Worm (Caenorhabditis elegans) whole organism, L4 larva: ENCODE data around the gene pgm-2.
"Not testable (repeated sequence)": the region's sequence is repeated elsewhere in the genome, so short reads cannot be mapped to it uniquely, and the experiment has no call there.

Experiments used
- D1046.2 ChIP-seq: fragments of 200-800 bp; sonication (Bioruptor generic); IDR thresholded peaks from 2 replicates; pipeline ENCODE4 v1.3.6; 2022; ENCODE audit warnings: missing genetic modification characterization, missing compliant biosample characterization
- F10B5.3 ChIP-seq: sonication (generic microtip); optimal IDR thresholded peaks from 2 replicates; lab custom pipeline; 2016; ENCODE audit warnings: mild to moderate bottlenecking, missing genetic modification characterization, missing compliant biosample characterization
- F37D6.2 ChIP-seq: sonication (generic microtip); optimal IDR thresholded peaks from 2 replicates; lab custom pipeline; 2016; ENCODE audit warnings: mild to moderate bottlenecking, missing genetic modification characterization, missing compliant biosample characterization
- T26A8.4 ChIP-seq: fragments of 200-800 bp; sonication (Bioruptor generic); IDR thresholded peaks from 2 replicates; pipeline ENCODE4 v1.3.6; 2022; ENCODE audit warnings: missing genetic modification characterization, missing compliant biosample characterization
- Y48G9A.11 ChIP-seq: fragments of 200-800 bp; sonication (Bioruptor generic); IDR thresholded peaks from 2 replicates; pipeline ENCODE4 v1.3.6; 2022; ENCODE audit warnings: missing genetic modification reagents, missing genetic modification characterization, missing compliant biosample characterization
- ZK337.2 ChIP-seq: fragments of 200-800 bp; sonication (Bioruptor generic); IDR thresholded peaks from 2 replicates; pipeline ENCODE4 v1.3.6; 2022; ENCODE audit warnings: missing genetic modification reagents, missing genetic modification characterization, missing compliant biosample characterization
- arid-1 ChIP-seq: fragments of 200-800 bp; sonication (Bioruptor generic); conservative IDR thresholded peaks from 2 replicates; pipeline ENCODE4 v1.3.6; 2022; ENCODE audit warnings: missing genetic modification reagents, missing genetic modification characterization, missing compliant biosample characterization
- ceh-20 ChIP-seq: fragments of 200-800 bp; sonication (Bioruptor generic); IDR thresholded peaks from 2 replicates; pipeline ENCODE4 v1.3.6; 2022; ENCODE audit warnings: missing genetic modification reagents, missing genetic modification characterization, missing compliant biosample characterization
- ceh-62 ChIP-seq: sonication (generic microtip); optimal IDR thresholded peaks from 2 replicates; lab custom pipeline; 2017; ENCODE audit warnings: missing biosample characterization, missing genetic modification characterization
- ctbp-1 ChIP-seq: fragments of 200-800 bp; sonication (Bioruptor generic); IDR thresholded peaks from 2 replicates; pipeline ENCODE4 v1.3.6; 2022; ENCODE audit warnings: missing genetic modification reagents, missing genetic modification characterization, missing compliant biosample characterization
- daf-16 ChIP-seq, 3 experiments: sonication (generic microtip); optimal IDR thresholded peaks; 2 replicates each; lab custom pipeline; 2016 to 2017; ENCODE audit warnings: missing genetic modification characterization in 3 of 3, missing genetic modification reagents in 3 of 3, mild to moderate bottlenecking in 2 of 3, missing compliant biosample characterization in 2 of 3, missing biosample characterization in 1 of 3, moderate library complexity in 1 of 3
- dmd-6 ChIP-seq: fragments of 200-800 bp; sonication (Bioruptor generic); IDR thresholded peaks from 2 replicates; pipeline ENCODE4 v1.3.6; 2022; ENCODE audit warnings: missing genetic modification reagents, missing genetic modification characterization, missing compliant biosample characterization
- dmd-8 ChIP-seq: fragments of 200-800 bp; sonication (Bioruptor generic); IDR thresholded peaks from 2 replicates; pipeline ENCODE4 v1.3.6; 2022; ENCODE audit warnings: missing genetic modification characterization, missing compliant biosample characterization
- dpl-1 ChIP-seq: fragments of 150-350 bp; optimal IDR thresholded peaks from 2 replicates; lab custom pipeline; 2014; ENCODE audit warnings: missing biosample characterization, missing genetic modification reagents, missing genetic modification characterization
- dve-1 ChIP-seq: sonication (generic microtip); optimal IDR thresholded peaks from 2 replicates; lab custom pipeline; 2017; ENCODE audit warnings: antibody characterized with exemption, mild to moderate bottlenecking, missing genetic modification characterization, missing compliant biosample characterization; ENCODE audit not compliant: insufficient read depth
- egl-43 ChIP-seq: fragments of 200-800 bp; sonication (Bioruptor generic); IDR thresholded peaks from 2 replicates; pipeline ENCODE4 v1.3.6; 2022; ENCODE audit warnings: missing genetic modification reagents, missing genetic modification characterization, missing compliant biosample characterization
- hlh-11 ChIP-seq: fragments of 200-800 bp; sonication (Bioruptor generic); optimal IDR thresholded peaks from 2 replicates; lab custom pipeline; 2018; ENCODE audit warnings: mild to moderate bottlenecking, missing genetic modification characterization, missing compliant biosample characterization
- hlh-30 ChIP-seq: sonication (generic microtip); optimal IDR thresholded peaks from 2 replicates; lab custom pipeline; 2017; ENCODE audit warnings: antibody characterized with exemption, mild to moderate bottlenecking, missing genetic modification characterization, missing compliant biosample characterization; ENCODE audit not compliant: insufficient read depth
- hmg-1.1 ChIP-seq: fragments of 200-800 bp; sonication (Bioruptor generic); IDR thresholded peaks from 2 replicates; pipeline ENCODE4 v1.3.6; 2022; ENCODE audit warnings: missing genetic modification reagents, missing genetic modification characterization, missing compliant biosample characterization
- lim-7 ChIP-seq: fragments of 200-800 bp; sonication (Bioruptor generic); IDR thresholded peaks from 2 replicates; pipeline ENCODE4 v1.3.6; 2022; ENCODE audit warnings: missing genetic modification characterization, missing compliant biosample characterization
- lin-1 ChIP-seq: fragments of 200-800 bp; sonication (Bioruptor generic); IDR thresholded peaks from 2 replicates; pipeline ENCODE4 v1.3.6; 2022; ENCODE audit warnings: missing genetic modification reagents, missing genetic modification characterization, missing compliant biosample characterization
- lin-29 ChIP-seq: fragments of 200-800 bp; sonication (Bioruptor generic); IDR thresholded peaks from 2 replicates; pipeline ENCODE4 v1.3.6; 2022; ENCODE audit warnings: missing genetic modification reagents, missing genetic modification characterization, missing compliant biosample characterization
- lin-38 ChIP-seq: fragments of 200-800 bp; sonication (Bioruptor generic); IDR thresholded peaks from 2 replicates; pipeline ENCODE4 v1.3.6; 2022; ENCODE audit warnings: missing genetic modification reagents, missing genetic modification characterization, missing compliant biosample characterization
- lsy-2 ChIP-seq, 2 experiments: fragments of 150-350 bp in 1 of 2; sonication (generic microtip) in 1 of 2; optimal IDR thresholded peaks; 2 replicates each; lab custom pipeline; 2014 to 2017; ENCODE audit warnings: missing biosample characterization in 2 of 2, missing genetic modification characterization in 2 of 2
- mes-2 ChIP-seq: sonication (generic microtip); optimal IDR thresholded peaks from 2 replicates; lab custom pipeline; 2016; ENCODE audit warnings: missing genotype, mild to moderate bottlenecking, missing genetic modification characterization, missing compliant biosample characterization; ENCODE audit not compliant: poor library complexity, severe bottlenecking
- nhr-102 ChIP-seq: sonication (generic microtip); optimal IDR thresholded peaks from 2 replicates; lab custom pipeline; 2016; ENCODE audit warnings: mild to moderate bottlenecking, missing genetic modification characterization, moderate library complexity, missing compliant biosample characterization
- nhr-28 ChIP-seq: fragments of 150-350 bp; optimal IDR thresholded peaks from 2 replicates; lab custom pipeline; 2014; ENCODE audit warnings: missing biosample characterization, missing genetic modification characterization
- nhr-42 ChIP-seq: fragments of 200-800 bp; sonication (Bioruptor generic); IDR thresholded peaks from 2 replicates; pipeline ENCODE4 v1.3.6; 2022; ENCODE audit warnings: missing genetic modification characterization, missing compliant biosample characterization
- pha-4 ChIP-seq, 2 experiments: fragments of 150-350 bp in 1 of 2; fragments of 200-800 bp in 1 of 2; sonication (Bioruptor generic) in 1 of 2; IDR thresholded peaks in 1 of 2; optimal IDR thresholded peaks in 1 of 2; 2 replicates each; pipeline versions ENCODE4 v1.3.6 to Lab custom; 2014 to 2022; ENCODE audit warnings: missing genetic modification characterization in 2 of 2, missing genetic modification reagents in 2 of 2, missing biosample characterization in 1 of 2, missing compliant biosample characterization in 1 of 2
- php-3 ChIP-seq: fragments of 200-800 bp; sonication (Bioruptor generic); IDR thresholded peaks from 2 replicates; pipeline ENCODE4 v1.3.6; 2022; ENCODE audit warnings: missing genetic modification reagents, missing genetic modification characterization, missing compliant biosample characterization
- rbr-2 ChIP-seq: sonication (generic microtip); optimal IDR thresholded peaks from 2 replicates; lab custom pipeline; 2016; ENCODE audit warnings: missing genotype, missing genetic modification characterization, missing compliant biosample characterization
- saeg-2 ChIP-seq: fragments of 200-800 bp; sonication (Bioruptor generic); IDR thresholded peaks from 2 replicates; pipeline ENCODE4 v1.3.6; 2022; ENCODE audit warnings: missing genetic modification reagents, missing genetic modification characterization, missing compliant biosample characterization
- set-16 ChIP-seq: fragments of 200-800 bp; sonication (Bioruptor generic); IDR thresholded peaks from 2 replicates; pipeline ENCODE4 v1.3.6; 2022; ENCODE audit warnings: missing genetic modification reagents, missing genetic modification characterization, missing compliant biosample characterization
- snpc-1.2 ChIP-seq: fragments of 200-800 bp; sonication (Bioruptor generic); IDR thresholded peaks from 2 replicates; pipeline ENCODE4 v1.3.6; 2022; ENCODE audit warnings: missing genetic modification reagents, missing genetic modification characterization, missing compliant biosample characterization
- tra-1 ChIP-seq: fragments of 200-800 bp; sonication (Bioruptor generic); IDR thresholded peaks from 2 replicates; pipeline ENCODE4 v1.3.6; 2022; ENCODE audit warnings: missing genetic modification reagents, missing genetic modification characterization, missing compliant biosample characterization
- vab-7 ChIP-seq: fragments of 200-800 bp; sonication (Bioruptor generic); IDR thresholded peaks from 2 replicates; pipeline ENCODE4 v1.3.6; 2022; ENCODE audit warnings: missing genetic modification reagents, missing genetic modification characterization, missing compliant biosample characterization
- zfp-3 ChIP-seq: fragments of 200-800 bp; sonication (Bioruptor generic); conservative IDR thresholded peaks from 2 replicates; pipeline ENCODE4 v1.3.6; 2022; ENCODE audit warnings: missing genetic modification reagents, missing genetic modification characterization, missing compliant biosample characterization
- ztf-7 ChIP-seq: fragments of 150-350 bp; optimal IDR thresholded peaks from 2 replicates; lab custom pipeline; 2014; ENCODE audit warnings: missing biosample characterization, missing genetic modification characterization

Gene pgm-2

DNA sequence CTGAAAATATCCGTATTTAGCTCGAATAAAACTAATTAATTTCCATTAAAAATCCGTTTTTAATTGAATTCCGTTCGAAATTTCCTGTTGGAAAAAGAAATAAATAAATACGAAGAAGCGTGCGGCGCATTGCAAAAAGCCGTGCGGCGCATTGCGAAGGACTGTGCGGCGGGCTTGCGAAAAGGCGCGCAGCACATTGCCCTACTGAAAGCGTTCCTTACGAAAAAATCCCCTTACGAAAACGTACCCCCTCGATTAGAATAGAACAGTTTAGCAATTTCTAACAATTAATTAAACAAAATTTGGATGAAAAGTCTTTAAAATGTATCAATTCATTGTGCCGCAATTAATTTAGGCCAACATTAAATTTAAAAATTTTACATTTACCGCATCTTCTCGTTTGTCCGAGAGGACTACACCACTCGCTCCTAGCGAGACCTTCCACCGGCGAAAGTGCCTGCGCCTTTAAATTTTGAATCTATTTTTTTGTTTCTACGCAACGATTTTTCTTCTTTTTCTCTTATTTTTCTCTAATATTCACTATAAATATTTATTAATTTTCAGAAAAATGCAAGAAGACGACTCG lies 2.8 kb upstream of the pgm-2 start, which contains the start of gene npp-18:
Gene npp-18, plus strand, starts transcription at position 565 of the 586 bp plus-strand sequence.
- TF ChIP-seq php-3 (GFP tag; lab: Robert Waterston, UW) = peak; percentile 45; the same call in 1 of the 2 replicates
- TF ChIP-seq dve-1 (tag; lab: Kevin White, UChicago) = peak; percentile 56
- peak; percentile 87 for TF ChIP-seq T26A8.4 (GFP tag; lab: Robert Waterston, UW)
- TF ChIP-seq ctbp-1 (GFP tag; lab: Robert Waterston, UW) = peak; percentile 70; the same call in 1 of the 2 replicates
- peak; percentile 4 for TF ChIP-seq hlh-11 (tag; lab: Kevin White, UChicago)
- TF ChIP-seq hmg-1.1 (GFP tag; lab: Robert Waterston, UW) = peak; percentile 86
- TF ChIP-seq lin-29 = peak; percentile 58; the same call in 1 of the 2 replicates
- TF ChIP-seq lin-1 (GFP tag; lab: Robert Waterston, UW) = 0 out of 2 replicates have a peak, but pooled peaks have one; percentile 54
- 0 out of 2 replicates have a peak, but pooled peaks have one; percentile 46 for TF ChIP-seq ZK337.2 (GFP tag; lab: Robert Waterston, UW)
- TF ChIP-seq F10B5.3 = peak; percentile 43
- peak; percentile 67 for TF ChIP-seq vab-7 (GFP tag; lab: Robert Waterston, UW)
- TF ChIP-seq snpc-1.2 (GFP tag; lab: Robert Waterston, UW) = 0 out of 2 replicates have a peak, but pooled peaks have one; percentile 7
- peak; percentile 81 for TF ChIP-seq mes-2
- TF ChIP-seq tra-1 (GFP tag; lab: Robert Waterston, UW) = peak; percentile 71; the same call in 1 of the 2 replicates
- TF ChIP-seq nhr-42 = 0 out of 2 replicates have a peak, but pooled peaks have one; percentile 62
- peak; percentile 84 for TF ChIP-seq lin-38 (GFP tag; lab: Robert Waterston, UW)
- TF ChIP-seq daf-16 (GFP tag; optimal IDR thresholded peaks at IDR 0.05; lab: Kevin White, UChicago); pha-4 (tag; optimal IDR thresholded peaks at IDR 0.05; lab: Kevin White, UChicago): not testable (repeated sequence)
- TF ChIP-seq daf-16 (tag; optimal IDR thresholded peaks at IDR 0.05; lab: Kevin White, UChicago) = peak; percentile 2
- peak; percentile 4 for TF ChIP-seq hlh-30 (tag; lab: Kevin White, UChicago)
- TF ChIP-seq nhr-28 (tag; lab: Kevin White, UChicago) = peak; percentile 9
- peak; percentile 55; the same call in 1 of the 2 replicates for TF ChIP-seq set-16 (GFP tag; lab: Robert Waterston, UW)
- TF ChIP-seq dmd-6 (GFP tag; lab: Robert Waterston, UW) = peak; percentile 54
- TF ChIP-seq Y48G9A.11 = peak; percentile 55; the same call in 1 of the 2 replicates
- peak; percentile 77 for TF ChIP-seq pha-4 (GFP tag; IDR thresholded peaks at IDR 0.05; lab: Robert Waterston, UW)
- peak; percentile 77 for TF ChIP-seq ceh-20 (GFP tag; lab: Robert Waterston, UW)
- peak; percentile 49 for TF ChIP-seq nhr-102 (tag; lab: Kevin White, UChicago)
- peak; percentile 16 for TF ChIP-seq F37D6.2
- peak; percentile 77; the same call in 1 of the 2 replicates for TF ChIP-seq D1046.2
- TF ChIP-seq rbr-2 (tag; lab: Kevin White, UChicago) = peak; percentile 61
- peak; percentile 0 for TF ChIP-seq ztf-7 (tag; lab: Kevin White, UChicago)
- TF ChIP-seq dmd-8 (GFP tag; lab: Robert Waterston, UW) = 0 out of 2 replicates have a peak, but pooled peaks have one; percentile 44
- peak in 1 of 2 experiments; percentile 86 for TF ChIP-seq lsy-2 (tag; optimal IDR thresholded peaks at IDR 0.05; lab: Kevin White, UChicago)
- TF ChIP-seq ceh-62 (tag; lab: Kevin White, UChicago) = peak; percentile 12
- TF ChIP-seq saeg-2 (GFP tag; lab: Robert Waterston, UW) = peak; percentile 76; the same call in 1 of the 2 replicates
- TF ChIP-seq egl-43 (GFP tag; lab: Robert Waterston, UW) = peak; percentile 76; the same call in 1 of the 2 replicates
- peak; percentile 70 for TF ChIP-seq zfp-3 (GFP tag; lab: Robert Waterston, UW)
- peak; percentile 62; the same call in 1 of the 2 replicates for TF ChIP-seq lim-7 (GFP tag; lab: Robert Waterston, UW)
- TF ChIP-seq dpl-1 = peak; percentile 89
- TF ChIP-seq arid-1 (GFP tag; lab: Robert Waterston, UW) = 0 out of 2 replicates have a peak, but pooled peaks have one; percentile 15
